Fruit fly (Drosophila melanogaster): ENCODE results near the gene Cp38.

The Cp38 gene

dm6 chrX:8479031-8479568, 2.5 kb upstream of the Cp38 start, which contains the start of gene Cp36:
TSS of gene Cp36 (plus strand) at chrX:8479319.
- no peak for TF ChIP-seq GATAe (GFP tag; conservative IDR thresholded peaks at IDR 0.05)
- TF ChIP-seq CG7372 (GFP tag; IDR thresholded peaks at IDR 0.05), result no peak
- TF ChIP-seq MBD-R2 (GFP tag; IDR thresholded peaks at IDR 0.05), result no peak

DNA sequence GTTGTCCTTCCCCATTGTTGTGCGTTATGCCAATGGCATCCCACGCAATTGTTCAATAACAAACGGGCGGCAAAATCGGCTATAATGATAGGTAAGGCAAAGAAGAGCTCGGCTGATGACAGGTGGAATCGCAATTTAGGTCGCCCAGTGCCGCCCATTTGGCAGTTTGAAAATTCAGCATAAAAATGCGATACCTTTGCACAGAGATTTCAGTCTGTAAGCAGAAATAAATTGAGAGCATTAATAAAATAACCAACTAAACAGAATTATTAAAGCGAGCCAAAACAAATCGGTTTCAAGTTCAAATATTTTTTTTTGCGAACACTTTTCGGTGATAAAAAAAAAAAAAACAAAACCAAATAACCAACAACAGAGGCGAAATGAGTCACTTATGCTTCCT, 2.0 kb downstream of the Cp38 start, which contains the start of gene CG33223:
CG33223 (minus strand) TSS at position 215 of the 400 bp plus-strand sequence.
- TF ChIP-seq BtbVII (GFP tag; optimal IDR thresholded peaks at IDR 0.05), result no peak
- TF ChIP-seq dati (GFP tag; IDR thresholded peaks at IDR 0.05), result no peak
- no peak for TF ChIP-seq psq (GFP tag; optimal IDR thresholded peaks at IDR 0.05)
- TF ChIP-seq CG31224 (GFP tag; IDR thresholded peaks at IDR 0.05), result no peak
- no peak for TF ChIP-seq slou (GFP tag; optimal IDR thresholded peaks at IDR 0.05)
- no peak for TF ChIP-seq pnt (GFP tag; optimal IDR thresholded peaks at IDR 0.05)
- no peak for TF ChIP-seq chn (GFP tag; optimal IDR thresholded peaks at IDR 0.05)
- no peak for TF ChIP-seq CG2712 (tag; optimal IDR thresholded peaks at IDR 0.05)
- no peak for TF ChIP-seq nmo (GFP tag; optimal IDR thresholded peaks at IDR 0.05)
- no peak for TF ChIP-seq CG7839 (tag; optimal IDR thresholded peaks at IDR 0.05)
- TF ChIP-seq Fer3 (tag; optimal IDR thresholded peaks at IDR 0.05), result no peak
- TF ChIP-seq Myb (GFP tag; optimal IDR thresholded peaks at IDR 0.05), result no peak
- no peak for TF ChIP-seq hkb (optimal IDR thresholded peaks at IDR 0.05)
- TF ChIP-seq hkb (GFP tag; IDR thresholded peaks at IDR 0.05), result no peak
- TF ChIP-seq Doc2 (GFP tag; IDR thresholded peaks at IDR 0.05), result no peak
- no peak for TF ChIP-seq MBD-R2 (GFP tag; IDR thresholded peaks at IDR 0.05)
- TF ChIP-seq Atf-2 (GFP tag; optimal IDR thresholded peaks at IDR 0.05), result no peak
- TF ChIP-seq Dp (GFP tag; optimal IDR thresholded peaks at IDR 0.05), result no peak
- no peak for TF ChIP-seq corto (GFP tag; optimal IDR thresholded peaks at IDR 0.05)
- no peak for TF ChIP-seq dimm (GFP tag; IDR thresholded peaks at IDR 0.05)

dm6 chrX:8484778-8485177, 3.1 kb downstream of the Cp38 start:
- TF ChIP-seq Dip2 (GFP tag; IDR thresholded peaks at IDR 0.05) (no peak), ro (GFP tag; IDR thresholded peaks at IDR 0.05) (no peak), fd102C (GFP tag; optimal IDR thresholded peaks at IDR 0.05) (no peak), nmo (GFP tag; optimal IDR thresholded peaks at IDR 0.05) (no peak), CG11456 (GFP tag; IDR thresholded peaks at IDR 0.05) (no peak), ftz-f1 (GFP tag; optimal IDR thresholded peaks at IDR 0.05) (no peak), CG14965 (GFP tag; optimal IDR thresholded peaks at IDR 0.05; ENCODE audit: borderline replicate concordance) (no peak)

DNA sequence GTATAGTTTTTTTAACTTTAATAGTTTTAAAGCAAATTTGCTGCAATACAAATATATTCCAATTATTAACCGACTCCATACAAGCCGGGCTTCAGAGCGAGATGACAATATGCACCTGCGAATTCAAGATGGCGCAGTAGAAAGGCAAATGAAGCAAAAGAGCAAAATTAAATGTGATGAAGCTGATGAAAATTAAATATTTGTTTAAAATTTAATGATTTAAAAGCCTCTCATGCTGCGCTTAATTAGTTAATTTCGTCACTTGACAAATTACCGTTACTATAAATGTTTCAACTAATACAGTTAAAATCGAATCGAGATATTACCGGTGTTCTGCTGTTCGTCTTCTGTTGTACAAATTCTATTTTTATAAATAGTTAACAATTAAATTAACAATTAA, 7.4 kb downstream of the Cp38 start, which contains the start of gene CG33181:
CG33181 (plus strand) TSS at position 301 of the 400 bp plus-strand sequence.
- TF ChIP-seq phol (tag; optimal IDR thresholded peaks at IDR 0.05) (peak; percentile 36), CG6683 (GFP tag; optimal IDR thresholded peaks at IDR 0.05) (no peak), Hand (GFP tag; optimal IDR thresholded peaks at IDR 0.05) (no peak), CG17612 (GFP tag; IDR thresholded peaks at IDR 0.05) (no peak)

DNA sequence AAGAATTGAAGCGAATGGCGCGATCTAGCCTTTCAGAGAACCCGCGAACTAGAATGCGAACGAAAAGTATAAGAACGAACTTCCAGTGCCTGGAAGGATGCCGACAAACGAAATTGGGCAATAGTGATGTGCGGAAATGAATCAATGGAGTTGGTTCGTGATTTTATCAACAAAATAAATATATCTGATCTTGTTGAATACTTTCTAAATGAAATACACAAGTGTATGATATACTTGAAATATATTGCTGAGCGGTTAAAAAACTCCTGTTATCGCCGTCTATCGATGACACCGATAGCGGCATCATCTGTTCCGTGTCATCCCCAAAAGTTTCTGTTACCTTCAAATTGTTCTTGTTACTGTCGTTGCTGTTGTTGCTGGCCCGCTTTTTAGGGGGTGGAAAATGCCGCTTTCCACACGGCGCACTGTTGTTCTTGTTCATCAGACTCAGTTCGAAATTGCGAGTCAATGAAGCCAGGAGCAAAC, 7.9 kb downstream of the Cp38 start, which contains the start of gene otu:
otu (minus strand) TSS at position 51 of the 486 bp plus-strand sequence.
- TF ChIP-seq br (optimal IDR thresholded peaks at IDR 0.05) (no peak), unpg (GFP tag; optimal IDR thresholded peaks at IDR 0.05) (no peak), CG15601 (tag; optimal IDR thresholded peaks at IDR 0.05) (no peak), eve (GFP tag; optimal IDR thresholded peaks at IDR 0.05) (no peak), nau (GFP tag; optimal IDR thresholded peaks at IDR 0.05) (no peak), Dref (GFP tag; IDR thresholded peaks at IDR 0.05) (peak; percentile 51), Rx (GFP tag; IDR thresholded peaks at IDR 0.05) (no peak), Bteb2 (GFP tag; optimal IDR thresholded peaks at IDR 0.05) (no peak), CG18011 (GFP tag; optimal IDR thresholded peaks at IDR 0.05) (no peak), CG2129 (GFP tag; IDR thresholded peaks at IDR 0.05; ENCODE audit: partially characterized antibody) (no peak), CG6175 (GFP tag; IDR thresholded peaks at IDR 0.05) (no peak), tx (GFP tag; optimal IDR thresholded peaks at IDR 0.05) (no peak), inv (GFP tag; IDR thresholded peaks at IDR 0.05; ENCODE audit: partially characterized antibody) (no peak), CG15514 (GFP tag; optimal IDR thresholded peaks at IDR 0.05) (peak; percentile 48), Sox100B (GFP tag; optimal IDR thresholded peaks at IDR 0.05) (no peak)
